Worm (Caenorhabditis elegans): ENCODE data around the gene math-41.

The math-41 gene

DNA sequence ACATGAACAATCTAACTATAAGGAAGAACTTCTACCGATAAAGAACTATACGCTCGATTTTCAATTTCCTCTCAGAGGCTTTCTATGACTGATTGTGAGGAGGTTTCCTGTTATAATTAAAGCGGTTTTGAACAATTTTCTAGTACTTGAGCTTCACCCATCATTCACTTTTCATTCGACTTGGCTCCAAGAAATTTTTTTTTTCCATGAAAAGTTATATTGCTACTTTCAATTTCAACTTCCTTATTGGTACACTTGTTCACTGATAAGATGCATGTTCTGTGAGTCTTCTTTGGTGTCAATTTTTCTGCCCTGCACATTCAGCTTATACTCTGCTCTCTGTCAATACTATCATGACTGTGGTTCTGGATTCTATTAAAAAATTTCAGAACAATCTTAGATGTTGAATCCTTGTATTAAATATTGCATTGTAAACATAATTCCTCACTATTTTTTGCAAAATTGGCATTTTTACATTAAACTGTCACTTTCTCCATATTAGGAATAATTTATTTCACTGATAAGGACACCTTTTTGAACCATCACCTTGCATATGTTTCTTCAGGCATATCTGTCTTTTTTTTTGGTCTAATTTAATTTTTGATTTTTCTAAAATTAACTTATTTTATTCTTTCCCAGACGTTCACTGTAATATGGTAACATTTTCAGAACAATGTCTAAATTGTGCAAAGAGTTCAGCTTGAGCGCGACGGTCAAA is 46.6 kb downstream of the math-41 start, which contains the start of gene math-10:
TSS of gene math-10 (plus strand) at position 668 of the 718 bp plus-strand sequence.
- TF ChIP-seq hlh-17 (GFP tag; optimal IDR thresholded peaks at IDR 0.05; ENCODE audit: borderline replicate concordance) (no peak), mep-1 (tag; optimal IDR thresholded peaks at IDR 0.05) (no peak), nhr-47 (tag; optimal IDR thresholded peaks at IDR 0.05) (no peak), elt-2 (tag; optimal IDR thresholded peaks at IDR 0.05) (peak; percentile 33)

ce11 chrII:1875658-1876057 is 51.2 kb downstream of the math-41 start, which contains the start of gene math-13:
TSS of gene math-13 (plus strand) at chrII:1875958.
- no peak for TF ChIP-seq rnt-1 (tag; optimal IDR thresholded peaks at IDR 0.05)
- TF ChIP-seq nhr-90 (tag; optimal IDR thresholded peaks at IDR 0.05; ENCODE audit: poor library complexity) = no peak
- TF ChIP-seq pqm-1 (tag; optimal IDR thresholded peaks at IDR 0.05) = no peak

ce11 chrII:1878663-1879062 is 54.2 kb downstream of the math-41 start, which contains the start of gene math-16:
TSS of gene math-16 (minus strand) at chrII:1878763.
- TF ChIP-seq unc-98 (GFP tag; IDR thresholded peaks at IDR 0.05) = no peak
- TF ChIP-seq pax-3 (tag; optimal IDR thresholded peaks at IDR 0.05) = no peak
- TF ChIP-seq lin-13 (GFP tag; optimal IDR thresholded peaks at IDR 0.05) = no peak
